Fruit fly (Drosophila melanogaster): Measurements from ENCODE around the gene Prosbeta6.

dm6 chr3L:16650078-16650477 is 39.9 kb upstream of the Prosbeta6 start:
- TF ChIP-seq CG1621 (tag; optimal IDR thresholded peaks at IDR 0.05) (no peak), achi (GFP tag; optimal IDR thresholded peaks at IDR 0.05) (no peak)

Data from whole organism, prepupa.